Worm (Caenorhabditis elegans): ENCODE data around the gene lgc-19.
A peak's percentile ranks its signal among the peaks of the same experiment; 100 is the strongest.

Gene lgc-19

ce11 chrIV:15931833-15932232, 30.7 kb downstream of the lgc-19 start (continued):
- no peak for TF ChIP-seq ztf-11 (tag; optimal IDR thresholded peaks at IDR 0.05)
- no peak for TF ChIP-seq lsy-2 (tag; optimal IDR thresholded peaks at IDR 0.05)
- TF ChIP-seq D1046.2 (GFP tag; IDR thresholded peaks at IDR 0.05) = peak; percentile 71; the same call in 1 of the 2 replicates
- TF ChIP-seq lir-3 (tag; optimal IDR thresholded peaks at IDR 0.05) = peak; percentile 66
- TF ChIP-seq T20F7.1 (GFP tag; optimal IDR thresholded peaks at IDR 0.05) = no peak
- TF ChIP-seq aly-2 (tag; optimal IDR thresholded peaks at IDR 0.05) = no peak
- TF ChIP-seq saeg-2 (GFP tag; IDR thresholded peaks at IDR 0.05) = peak; percentile 77
- TF ChIP-seq madf-5 (GFP tag; IDR thresholded peaks at IDR 0.05) = peak; percentile 71 to 84; a peak in 3 of 4 replicates
- TF ChIP-seq dmd-9 (GFP tag; IDR thresholded peaks at IDR 0.05) = no peak
- TF ChIP-seq pqm-1 (tag; optimal IDR thresholded peaks at IDR 0.05) = no peak
- TF ChIP-seq nhr-11 (tag; optimal IDR thresholded peaks at IDR 0.05) = no peak
- TF ChIP-seq Y105C5A.15 (GFP tag; IDR thresholded peaks at IDR 0.05) = 0 out of 2 replicates have a peak, but pooled peaks have one; percentile 46
- peak; percentile 47; the same call in 1 of the 2 replicates for TF ChIP-seq Y48G9A.11 (GFP tag; IDR thresholded peaks at IDR 0.05)
- peak; percentile 79 for TF ChIP-seq dmd-8 (GFP tag; IDR thresholded peaks at IDR 0.05)
- peak; percentile 38 for TF ChIP-seq gei-8 (GFP tag; optimal IDR thresholded peaks at IDR 0.05)
- no peak for TF ChIP-seq attf-4 (tag; optimal IDR thresholded peaks at IDR 0.05)
- peak; percentile 84 for TF ChIP-seq F26F4.8 (GFP tag; conservative IDR thresholded peaks at IDR 0.05)
- no peak for TF ChIP-seq Y5F2A.4 (GFP tag; optimal IDR thresholded peaks at IDR 0.05)
- no peak for TF ChIP-seq unc-130 (GFP tag; optimal IDR thresholded peaks at IDR 0.05)
- TF ChIP-seq cey-2 (tag; optimal IDR thresholded peaks at IDR 0.05; ENCODE audit: borderline replicate concordance, insufficient read depth) = no peak
- TF ChIP-seq ceh-32 (tag; optimal IDR thresholded peaks at IDR 0.05; ENCODE audit: poor library complexity) = no peak
- TF ChIP-seq ceh-20 (GFP tag; IDR thresholded peaks at IDR 0.05) = no peak
- peak; percentile 81 for TF ChIP-seq T26A8.4 (GFP tag; IDR thresholded peaks at IDR 0.05)
- no peak for TF ChIP-seq nhr-237 (tag; optimal IDR thresholded peaks at IDR 0.05)
- no peak for TF ChIP-seq lin-1 (GFP tag; IDR thresholded peaks at IDR 0.05)
- peak; percentile 52 for TF ChIP-seq mxl-3 (GFP tag; optimal IDR thresholded peaks at IDR 0.05)
- peak; percentile 91 for TF ChIP-seq egl-43 (GFP tag; IDR thresholded peaks at IDR 0.05)
- TF ChIP-seq set-16 (GFP tag; IDR thresholded peaks at IDR 0.05) = peak; percentile 30; the same call in 1 of the 2 replicates
- TF ChIP-seq daf-16 (GFP tag; optimal IDR thresholded peaks at IDR 0.05) = peak in 1 of 2 experiments; percentile 85
- TF ChIP-seq daf-16 (tag; optimal IDR thresholded peaks at IDR 0.05) = peak; percentile 54
- TF ChIP-seq unc-62 (GFP tag; optimal IDR thresholded peaks at IDR 0.05 in 1 of 2) = no peak
- no peak for TF ChIP-seq unc-62 (tag; optimal IDR thresholded peaks at IDR 0.05)
- TF ChIP-seq nhr-6 (tag; optimal IDR thresholded peaks at IDR 0.05) = no peak
- no peak for TF ChIP-seq nhr-10 (tag; optimal IDR thresholded peaks at IDR 0.05)
- TF ChIP-seq ceh-44 (GFP tag; IDR thresholded peaks at IDR 0.05) = no peak
- no peak for TF ChIP-seq nhr-25 (tag; optimal IDR thresholded peaks at IDR 0.05; ENCODE audit: borderline replicate concordance, insufficient read depth)
- no peak for TF ChIP-seq tag-97 (GFP tag; IDR thresholded peaks at IDR 0.05)
- peak; percentile 87 for TF ChIP-seq hlh-30 (tag; optimal IDR thresholded peaks at IDR 0.05; ENCODE audit: insufficient read depth)
- TF ChIP-seq php-3 (GFP tag; IDR thresholded peaks at IDR 0.05) = peak; percentile 61; the same call in 1 of the 2 replicates
- TF ChIP-seq dmd-6 (GFP tag; IDR thresholded peaks at IDR 0.05) = peak; percentile 68
- TF ChIP-seq daf-12 (tag; optimal IDR thresholded peaks at IDR 0.05) = no peak
- no peak for TF ChIP-seq unc-39 (tag; optimal IDR thresholded peaks at IDR 0.05)
- TF ChIP-seq duxl-1 (tag; optimal IDR thresholded peaks at IDR 0.05; ENCODE audit: poor library complexity) = no peak
- no peak for TF ChIP-seq fos-1 (tag; optimal IDR thresholded peaks at IDR 0.05)
- no peak for TF ChIP-seq aha-1 (tag)
- peak in 1 of 2 experiments; percentile 49 for TF ChIP-seq mdl-1 (tag; optimal IDR thresholded peaks at IDR 0.05)
- 0 out of 2 replicates have a peak, but pooled peaks have one; percentile 45 for TF ChIP-seq zip-11 (GFP tag; IDR thresholded peaks at IDR 0.05)
- peak; percentile 63 for TF ChIP-seq spr-1 (tag; optimal IDR thresholded peaks at IDR 0.05)
- peak; percentile 53; the same call in 1 of the 2 replicates for TF ChIP-seq lin-29 (GFP tag; IDR thresholded peaks at IDR 0.05)
- TF ChIP-seq nhr-48 (tag; optimal IDR thresholded peaks at IDR 0.05) = peak; percentile 33
- no peak for TF ChIP-seq ceh-82 (tag; optimal IDR thresholded peaks at IDR 0.05)
- no peak for TF ChIP-seq lin-15B (tag; optimal IDR thresholded peaks at IDR 0.05)

All from whole organism, L4 larva.